Fruit fly (Drosophila melanogaster) whole organism, embryonic: ENCODE measurements around the gene Vsx2.
A peak's percentile ranks its signal among the peaks of the same experiment; 100 is the strongest.

ENCODE experiments used
- Blimp-1 ChIP-seq: fragments of 200-800 bp; sonication (Bioruptor generic); optimal IDR thresholded peaks from 3 replicates; lab custom pipeline; 2018; ENCODE audit warnings: missing biosample characterization, missing genetic modification characterization, mild to moderate bottlenecking, moderate library complexity, missing genetic modification reagents
- BtbVII ChIP-seq: fragments of 200-800 bp; sonication (Bioruptor generic); optimal IDR thresholded peaks from 3 replicates; lab custom pipeline; 2017; ENCODE audit warnings: missing biosample characterization, mild to moderate bottlenecking, missing genetic modification characterization
- CG10431 ChIP-seq: fragments of 200-800 bp; sonication (Bioruptor generic); optimal IDR thresholded peaks from 3 replicates; lab custom pipeline; 2018; ENCODE audit warnings: missing biosample characterization, mild to moderate bottlenecking, missing genetic modification characterization
- CG10543 ChIP-seq: fragments of 200-800 bp; sonication (Bioruptor generic); optimal IDR thresholded peaks from 3 replicates; lab custom pipeline; 2017; ENCODE audit warnings: missing biosample characterization, mild to moderate bottlenecking, missing genetic modification characterization, moderate library complexity
- CG12219 ChIP-seq: fragments of 200-800 bp; sonication (Bioruptor generic); optimal IDR thresholded peaks from 3 replicates; lab custom pipeline; 2018; ENCODE audit warnings: missing biosample characterization, mild to moderate bottlenecking, missing genetic modification characterization
- CG13296 ChIP-seq: fragments of 200-800 bp; sonication (Bioruptor generic); optimal IDR thresholded peaks from 3 replicates; lab custom pipeline; 2018; ENCODE audit warnings: missing biosample characterization, mild to moderate bottlenecking, missing genetic modification characterization
- CG14710 ChIP-seq: fragments of 200-800 bp; sonication (Bioruptor generic); optimal IDR thresholded peaks from 3 replicates; lab custom pipeline; 2019; ENCODE audit warnings: missing biosample characterization, mild to moderate bottlenecking, missing genetic modification characterization, moderate library complexity
- CG15269 ChIP-seq: fragments of 200-800 bp; sonication (Bioruptor generic); optimal IDR thresholded peaks from 2 replicates; lab custom pipeline; 2018; ENCODE audit warnings: missing biosample characterization, mild to moderate bottlenecking, missing genetic modification characterization, moderate library complexity
- CG18011 ChIP-seq: fragments of 200-800 bp; sonication (Bioruptor generic); optimal IDR thresholded peaks from 2 replicates; lab custom pipeline; 2017; ENCODE audit warnings: missing biosample characterization, missing genetic modification characterization, mild to moderate bottlenecking, moderate library complexity, missing genotype
- CG18262 ChIP-seq: fragments of 200-800 bp; optimal IDR thresholded peaks from 3 replicates; lab custom pipeline; 2019; ENCODE audit warnings: missing biosample characterization, mild to moderate bottlenecking, missing genetic modification characterization, moderate library complexity
- CG1832 ChIP-seq: fragments of 200-800 bp; sonication (Bioruptor generic); optimal IDR thresholded peaks from 2 replicates; lab custom pipeline; 2017; ENCODE audit warnings: missing biosample characterization, mild to moderate bottlenecking, missing genetic modification characterization, inconsistent platforms
- CG18619 ChIP-seq: fragments of 200-800 bp; sonication (Bioruptor generic); optimal IDR thresholded peaks from 3 replicates; lab custom pipeline; 2017; ENCODE audit warnings: missing biosample characterization, mild to moderate bottlenecking, missing genetic modification characterization
- CG3847 ChIP-seq: fragments of 200-800 bp; sonication (Bioruptor generic); IDR thresholded peaks from 2 replicates; pipeline ENCODE4 v1.3.6; 2022; ENCODE audit warnings: missing biosample characterization, missing genetic modification characterization
- CG4282 ChIP-seq: fragments of 200-800 bp; sonication (Bioruptor generic); optimal IDR thresholded peaks from 2 replicates; lab custom pipeline; 2016; ENCODE audit warnings: missing biosample characterization, missing genetic modification characterization
- CG4328 ChIP-seq: fragments of 200-800 bp; sonication (Bioruptor generic); optimal IDR thresholded peaks from 3 replicates; lab custom pipeline; 2017; ENCODE audit warnings: missing biosample characterization, missing genetic modification reagents, missing genetic modification characterization
- CG4424 ChIP-seq: fragments of 200-800 bp; sonication (Bioruptor generic); optimal IDR thresholded peaks from 3 replicates; lab custom pipeline; 2016; ENCODE audit warnings: missing biosample characterization, missing genetic modification characterization
- CG8089 ChIP-seq: fragments of 200-800 bp; sonication (Bioruptor generic); optimal IDR thresholded peaks from 3 replicates; lab custom pipeline; 2016; ENCODE audit warnings: missing biosample characterization, missing genetic modification characterization
- CG8388 ChIP-seq: fragments of 200-800 bp; sonication (Bioruptor generic); optimal IDR thresholded peaks from 2 replicates; lab custom pipeline; 2019; ENCODE audit warnings: missing biosample characterization, mild to moderate bottlenecking, missing genetic modification characterization, moderate library complexity
- CG8924 ChIP-seq: fragments of 200-800 bp; optimal IDR thresholded peaks from 3 replicates; lab custom pipeline; 2019; ENCODE audit warnings: missing biosample characterization, mild to moderate bottlenecking, missing genetic modification characterization, moderate library complexity
- Chrac-16 ChIP-seq: fragments of 200-800 bp; sonication (Bioruptor generic); optimal IDR thresholded peaks from 3 replicates; lab custom pipeline; 2016; ENCODE audit warnings: missing biosample characterization, missing genetic modification characterization
- Eip74EF ChIP-seq, 2 experiments: fragments of 200-800 bp in 1 of 2; fragments of >200 bp in 1 of 2; sonication (Bioruptor generic) in 1 of 2; optimal IDR thresholded peaks; 2 replicates each; lab custom pipeline; 2017 to 2019; ENCODE audit warnings: missing biosample characterization in 2 of 2, missing genetic modification characterization in 2 of 2, mild to moderate bottlenecking in 1 of 2, moderate library complexity in 1 of 2
- PHDP ChIP-seq: fragments of 200-800 bp; sonication (Bioruptor generic); optimal IDR thresholded peaks from 3 replicates; lab custom pipeline; 2018; ENCODE audit warnings: missing biosample characterization, mild to moderate bottlenecking, missing genetic modification characterization, moderate library complexity
- Sox100B ChIP-seq: fragments of 200-800 bp; sonication (Bioruptor generic); optimal IDR thresholded peaks from 3 replicates; lab custom pipeline; 2018; ENCODE audit warnings: missing biosample characterization, mild to moderate bottlenecking, missing genetic modification characterization
- Sox102F ChIP-seq: fragments of 200-800 bp; sonication (Bioruptor generic); optimal IDR thresholded peaks from 2 replicates; lab custom pipeline; 2018; ENCODE audit warnings: missing biosample characterization, mild to moderate bottlenecking, missing genetic modification characterization, moderate library complexity
- Vsx1 ChIP-seq: fragments of 200-800 bp; sonication (Bioruptor generic); optimal IDR thresholded peaks from 2 replicates; lab custom pipeline; 2017; ENCODE audit warnings: missing biosample characterization, mild to moderate bottlenecking, missing genetic modification characterization, missing genetic modification reagents
- ap ChIP-seq: fragments of 200-800 bp; sonication (Bioruptor generic); IDR thresholded peaks from 2 replicates; pipeline ENCODE4 v1.3.6; 2022; ENCODE audit warnings: missing biosample characterization, missing genetic modification characterization
- cg ChIP-seq: fragments of 200-800 bp; sonication (Bioruptor generic); optimal IDR thresholded peaks from 3 replicates; lab custom pipeline; 2019; ENCODE audit warnings: missing biosample characterization, mild to moderate bottlenecking, missing genetic modification characterization, moderate library complexity
- chn ChIP-seq: fragments of 200-800 bp; sonication (Bioruptor generic); optimal IDR thresholded peaks from 2 replicates; lab custom pipeline; 2016; ENCODE audit warnings: missing biosample characterization, missing genetic modification characterization
- disco-r ChIP-seq: fragments of 200-800 bp; sonication (Bioruptor generic); optimal IDR thresholded peaks from 2 replicates; lab custom pipeline; 2016; ENCODE audit warnings: missing biosample characterization, missing genetic modification characterization
- dysf ChIP-seq: fragments of 200-800 bp; sonication (Bioruptor generic); IDR thresholded peaks from 3 replicates; pipeline ENCODE4 v1.3.6; 2022; ENCODE audit warnings: missing biosample characterization, missing genetic modification characterization
- gcm2 ChIP-seq: fragments of 200-800 bp; sonication (Bioruptor generic); optimal IDR thresholded peaks from 2 replicates; lab custom pipeline; 2016; ENCODE audit warnings: missing biosample characterization, missing genetic modification characterization
- gt ChIP-seq: fragments of 200-800 bp; sonication (Bioruptor generic); IDR thresholded peaks from 2 replicates; pipeline ENCODE4 v1.3.6; 2022; ENCODE audit warnings: missing biosample characterization, missing genetic modification characterization
- hbn ChIP-seq: fragments of 200-800 bp; sonication (Bioruptor generic); IDR thresholded peaks from 2 replicates; pipeline ENCODE4 v1.3.6; 2022; ENCODE audit warnings: missing biosample characterization, missing genetic modification characterization; ENCODE audit not compliant: partially characterized antibody
- ind ChIP-seq: fragments of 200-800 bp; sonication (Bioruptor generic); optimal IDR thresholded peaks from 3 replicates; lab custom pipeline; 2016; ENCODE audit warnings: missing biosample characterization, missing genetic modification characterization
- ken ChIP-seq: fragments of 200-800 bp; sonication (Bioruptor generic); IDR thresholded peaks from 3 replicates; pipeline ENCODE4 v1.3.6; 2022; ENCODE audit warnings: missing biosample characterization, missing genetic modification characterization
- nau ChIP-seq: fragments of 200-800 bp; sonication (Bioruptor generic); optimal IDR thresholded peaks from 3 replicates; lab custom pipeline; 2017; ENCODE audit warnings: missing biosample characterization, mild to moderate bottlenecking, missing genetic modification characterization, missing genetic modification reagents
- phol ChIP-seq: fragments of 200-800 bp; sonication (Bioruptor generic); optimal IDR thresholded peaks from 3 replicates; lab custom pipeline; 2018; ENCODE audit warnings: missing biosample characterization, mild to moderate bottlenecking, missing genetic modification characterization, moderate library complexity
- psq ChIP-seq: fragments of 200-800 bp; sonication (Bioruptor generic); optimal IDR thresholded peaks from 2 replicates; lab custom pipeline; 2017; ENCODE audit warnings: missing biosample characterization, missing genetic modification characterization
- sd ChIP-seq: fragments of 200-800 bp; sonication (Bioruptor generic); optimal IDR thresholded peaks from 3 replicates; lab custom pipeline; 2018; ENCODE audit warnings: missing biosample characterization, mild to moderate bottlenecking, missing genetic modification characterization, moderate library complexity
- sens ChIP-seq: fragments of 200-800 bp; sonication (Bioruptor generic); peaks from one replicate; lab custom pipeline; 2016; ENCODE audit warnings: missing biosample characterization, missing genetic modification characterization
- so ChIP-seq: fragments of 200-800 bp; sonication (Bioruptor generic); IDR thresholded peaks from 3 replicates; pipeline ENCODE4 v1.3.6; 2022; ENCODE audit warnings: missing biosample characterization, missing genetic modification characterization
- stwl ChIP-seq: fragments of 200-800 bp; sonication (Bioruptor generic); optimal IDR thresholded peaks from 3 replicates; lab custom pipeline; 2018; ENCODE audit warnings: missing biosample characterization, mild to moderate bottlenecking, missing genetic modification characterization, moderate library complexity
- tup ChIP-seq: fragments of 200-800 bp; sonication (Bioruptor generic); optimal IDR thresholded peaks from 2 replicates; lab custom pipeline; 2016; ENCODE audit warnings: missing biosample characterization, mild to moderate bottlenecking, missing genetic modification characterization, moderate library complexity
- twi ChIP-seq: fragments of 200-800 bp; optimal IDR thresholded peaks from 2 replicates; lab custom pipeline; 2019; ENCODE audit warnings: missing biosample characterization, mild to moderate bottlenecking, missing genetic modification characterization, moderate library complexity
- vnd ChIP-seq: fragments of 200-800 bp; sonication (Bioruptor generic); IDR thresholded peaks from 3 replicates; pipeline ENCODE4 v1.3.6; 2022; ENCODE audit warnings: missing biosample characterization, missing genetic modification characterization; ENCODE audit not compliant: partially characterized antibody
- vvl ChIP-seq: fragments of 200-800 bp; sonication (Bioruptor generic); IDR thresholded peaks from 2 replicates; pipeline ENCODE4 v1.3.6; 2022; ENCODE audit warnings: missing biosample characterization, missing genetic modification characterization
- zf30C ChIP-seq: fragments of 200-800 bp; sonication (Bioruptor generic); optimal IDR thresholded peaks from 3 replicates; lab custom pipeline; 2018; ENCODE audit warnings: missing biosample characterization, mild to moderate bottlenecking, missing genetic modification characterization

The Vsx2 gene

DNA sequence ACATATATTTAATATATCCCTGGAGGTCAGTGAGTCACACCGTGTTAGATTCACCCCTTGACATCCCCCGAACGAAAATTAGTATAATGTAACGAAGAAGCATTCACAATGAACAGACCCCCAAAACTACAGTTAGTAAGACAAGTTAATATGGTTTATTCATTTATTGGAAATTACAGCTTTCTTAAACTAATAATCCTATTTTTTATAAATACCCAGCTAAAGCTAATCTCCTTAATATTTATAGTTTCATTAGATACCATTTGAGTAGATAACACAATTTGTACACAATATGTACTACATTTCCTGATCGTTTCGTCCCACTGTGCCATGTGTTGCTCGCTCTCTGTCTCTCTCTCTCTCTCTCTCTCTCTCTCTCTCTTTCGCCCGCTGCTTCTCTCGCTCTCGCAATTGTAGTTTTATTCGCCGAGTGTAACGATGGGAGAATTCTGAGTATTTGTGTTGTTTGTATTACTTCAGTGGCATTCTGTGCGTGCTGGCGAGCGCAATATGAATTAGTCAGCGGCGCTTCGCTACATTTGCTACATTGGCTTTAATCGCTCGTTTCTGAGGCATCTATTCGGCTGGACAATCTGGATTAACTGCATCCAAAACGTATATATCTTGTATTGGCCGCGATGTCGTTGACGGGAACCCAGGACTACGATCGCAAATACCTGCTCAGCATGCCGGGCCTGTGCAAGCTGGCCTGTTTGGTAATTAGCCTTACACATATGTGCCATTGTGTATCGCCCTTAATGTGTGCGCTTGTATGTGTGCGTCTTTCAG lies 43.0 kb downstream of the Vsx2 start (continued):
- TF ChIP-seq chn (GFP tag; lab: Kevin White, UChicago) (no peak), vnd (GFP tag; lab: Robert Waterston, UW) (0 out of 3 replicates have a peak, but pooled peaks have one; percentile 42), ind (GFP tag; lab: Kevin White, UChicago) (peak; percentile 2), CG8089 (GFP tag; lab: Kevin White, UChicago) (no peak), CG15269 (tag; lab: Kevin White, UChicago) (peak; percentile 54), sd (tag; lab: Kevin White, UChicago) (peak; percentile 58), CG18011 (GFP tag; lab: Kevin White, UChicago) (no peak), Sox102F (peak; percentile 40), CG8924 (tag; lab: Kevin White, UChicago) (peak; percentile 36), Eip74EF (GFP tag; optimal IDR thresholded peaks at IDR 0.05; lab: Kevin White, UChicago) (peak in 1 of 2 experiments; percentile 46), gt (GFP tag; lab: Robert Waterston, UW) (no peak), tup (GFP tag; lab: Kevin White, UChicago) (no peak), gcm2 (peak; percentile 32), CG1832 (peak; percentile 86), BtbVII (GFP tag; lab: Kevin White, UChicago) (peak; percentile 67), hbn (GFP tag; lab: Robert Waterston, UW) (0 out of 2 replicates have a peak, but pooled peaks have one; percentile 16), Blimp-1 (GFP tag; lab: Kevin White, UChicago) (peak; percentile 2), Vsx1 (GFP tag; lab: Kevin White, UChicago) (peak; percentile 75), CG10431 (GFP tag; lab: Kevin White, UChicago) (peak; percentile 4), Sox100B (GFP tag; lab: Kevin White, UChicago) (peak; percentile 58), PHDP (tag; lab: Kevin White, UChicago) (peak; percentile 59), zf30C (GFP tag; lab: Kevin White, UChicago) (peak; percentile 21), dysf (0 out of 3 replicates have a peak, but pooled peaks have one; percentile 38), phol (tag; lab: Kevin White, UChicago) (peak; percentile 35), so (no peak; the same call in 2 of the 3 replicates), psq (GFP tag; lab: Kevin White, UChicago) (no peak), twi (peak; percentile 48), CG12219 (GFP tag; lab: Kevin White, UChicago) (peak; percentile 47), disco-r (GFP tag; lab: Kevin White, UChicago) (no peak), stwl (tag; lab: Kevin White, UChicago) (peak; percentile 19), ken (GFP tag; lab: Robert Waterston, UW) (no peak), CG18619 (GFP tag; lab: Kevin White, UChicago) (peak; percentile 42), sens (peak; percentile 84), CG14710 (peak; percentile 11), vvl (GFP tag; lab: Robert Waterston, UW) (peak; percentile 69; the same call in 1 of the 2 replicates), CG4328 (GFP tag; lab: Kevin White, UChicago) (no peak), ap (GFP tag; lab: Robert Waterston, UW) (0 out of 2 replicates have a peak, but pooled peaks have one; percentile 14), CG10543 (GFP tag; lab: Kevin White, UChicago) (peak; percentile 46), CG8388 (peak; percentile 14), nau (GFP tag; lab: Kevin White, UChicago) (peak; percentile 51), cg (GFP tag; lab: Kevin White, UChicago) (peak; percentile 75), CG4424 (peak; percentile 54), CG3847 (GFP tag; lab: Robert Waterston, UW) (0 out of 2 replicates have a peak, but pooled peaks have one; percentile 32), CG13296 (GFP tag; lab: Kevin White, UChicago) (peak; percentile 63), CG18262 (tag; lab: Kevin White, UChicago) (peak; percentile 65), CG4282 (GFP tag; lab: Kevin White, UChicago) (peak; percentile 48), Chrac-16 (peak; percentile 38)
